Worm (Caenorhabditis elegans) whole organism, L1 larva: ENCODE measurements around the gene B0244.6.

Source experiments
- C16A3.4 ChIP-seq: fragments of 150-350 bp; optimal IDR thresholded peaks from 2 replicates; lab custom pipeline; 2014; ENCODE audit warnings: missing biosample characterization, missing genetic modification characterization
- Y116A8C.19 ChIP-seq: sonication (generic microtip); optimal IDR thresholded peaks from 2 replicates; lab custom pipeline; 2016; ENCODE audit warnings: missing compliant biosample characterization, missing genetic modification characterization, borderline replicate concordance
- alr-1 ChIP-seq: fragments of 200-800 bp; sonication (Bioruptor generic); optimal IDR thresholded peaks from 2 replicates; lab custom pipeline; 2018; ENCODE audit warnings: borderline replicate concordance, mild to moderate bottlenecking, missing genetic modification characterization, missing compliant biosample characterization
- aly-2 ChIP-seq: fragments of 150-350 bp; optimal IDR thresholded peaks from 2 replicates; lab custom pipeline; 2014; ENCODE audit warnings: missing biosample characterization, missing genetic modification characterization
- ama-1 ChIP-seq: fragments of 150-350 bp; optimal IDR thresholded peaks from 2 replicates; lab custom pipeline; 2014
- blmp-1 ChIP-seq: fragments of 150-350 bp; optimal IDR thresholded peaks from 2 replicates; lab custom pipeline; 2014; ENCODE audit warnings: missing biosample characterization, missing genetic modification characterization
- ceh-82 ChIP-seq, 3 experiments: fragments of 150-350 bp in 1 of 3; sonication (generic microtip) in 2 of 3; optimal IDR thresholded peaks; 2 replicates each; lab custom pipeline; 2014 to 2017; ENCODE audit warnings: missing biosample characterization in 3 of 3, missing genetic modification characterization in 3 of 3
- ceh-88 ChIP-seq: fragments of 200-800 bp; sonication (Bioruptor generic); IDR thresholded peaks from 2 replicates; pipeline ENCODE4 v1.3.6; 2022; ENCODE audit warnings: missing genetic modification characterization, missing compliant biosample characterization
- ceh-90 ChIP-seq: sonication (generic microtip); optimal IDR thresholded peaks from 2 replicates; lab custom pipeline; 2016; ENCODE audit warnings: missing genetic modification characterization, missing compliant biosample characterization
- egl-13 ChIP-seq: sonication (generic microtip); optimal IDR thresholded peaks from 2 replicates; lab custom pipeline; 2016; ENCODE audit warnings: missing genotype, missing genetic modification reagents, missing genetic modification characterization, missing compliant biosample characterization
- egl-27 ChIP-seq, 2 experiments: fragments of 150-350 bp in 1 of 2; sonication (generic microtip); optimal IDR thresholded peaks; 3 replicates each; lab custom pipeline; 2017 to 2018; ENCODE audit warnings: missing biosample characterization in 2 of 2, missing genetic modification characterization in 2 of 2, missing genetic modification reagents in 2 of 2
- fkh-10 ChIP-seq: sonication (generic microtip); optimal IDR thresholded peaks from 2 replicates; lab custom pipeline; 2017; ENCODE audit warnings: missing biosample characterization, missing genetic modification reagents, missing genetic modification characterization
- fkh-4 ChIP-seq: sonication (generic microtip); optimal IDR thresholded peaks from 2 replicates; lab custom pipeline; 2016; ENCODE audit warnings: missing compliant biosample characterization, missing genetic modification characterization, borderline replicate concordance
- grh-1 ChIP-seq: fragments of 200-800 bp; sonication (Bioruptor generic); IDR thresholded peaks from 2 replicates; pipeline ENCODE4 v1.3.6; 2022; ENCODE audit warnings: missing genetic modification reagents, missing genetic modification characterization, missing compliant biosample characterization
- hlh-17 ChIP-seq: fragments of 200-800 bp; sonication (Bioruptor generic); optimal IDR thresholded peaks from 2 replicates; lab custom pipeline; 2018; ENCODE audit warnings: missing genetic modification characterization, mild to moderate bottlenecking, missing compliant biosample characterization, moderate library complexity, borderline replicate concordance
- hlh-4 ChIP-seq: sonication (generic microtip); optimal IDR thresholded peaks from 2 replicates; lab custom pipeline; 2016; ENCODE audit warnings: mild to moderate bottlenecking, missing genetic modification characterization, missing compliant biosample characterization
- isw-1 ChIP-seq: fragments of 200-800 bp; sonication (Bioruptor generic); IDR thresholded peaks from 2 replicates; pipeline ENCODE4 v1.3.6; 2022; ENCODE audit warnings: missing genetic modification characterization, missing compliant biosample characterization
- jun-1 ChIP-seq: fragments of 150-350 bp; optimal IDR thresholded peaks from 2 replicates; lab custom pipeline; 2014; ENCODE audit warnings: missing biosample characterization, missing genetic modification reagents, missing genetic modification characterization
- lin-14 ChIP-seq: fragments of 200-800 bp; sonication (Bioruptor generic); optimal IDR thresholded peaks from 2 replicates; lab custom pipeline; 2018; ENCODE audit warnings: mild to moderate bottlenecking, missing genetic modification characterization, moderate library complexity, missing compliant biosample characterization
- lin-15B ChIP-seq: fragments of 150-350 bp; sonication (generic microtip); optimal IDR thresholded peaks from 3 replicates; lab custom pipeline; 2014; ENCODE audit warnings: missing biosample characterization, missing genetic modification characterization
- lin-39 ChIP-seq: fragments of 150-350 bp; optimal IDR thresholded peaks from 2 replicates; lab custom pipeline; 2014; ENCODE audit warnings: missing biosample characterization, missing genetic modification reagents, missing genetic modification characterization
- lir-3 ChIP-seq: sonication (generic microtip); optimal IDR thresholded peaks from 2 replicates; lab custom pipeline; 2016; ENCODE audit warnings: mild to moderate bottlenecking, missing genetic modification characterization, moderate library complexity, missing compliant biosample characterization; ENCODE audit not compliant: poor library complexity
- lsy-2 ChIP-seq, 2 experiments: fragments of 150-350 bp; optimal IDR thresholded peaks; 2 replicates each; lab custom pipeline; 2014; ENCODE audit warnings: missing biosample characterization in 2 of 2, missing genetic modification characterization in 2 of 2
- mab-9 ChIP-seq: fragments of 200-800 bp; sonication (Bioruptor generic); IDR thresholded peaks from 2 replicates; pipeline ENCODE4 v1.3.6; 2022; ENCODE audit warnings: missing genetic modification reagents, missing genetic modification characterization, missing compliant biosample characterization
- mdl-1 ChIP-seq, 2 experiments: fragments of 150-350 bp; optimal IDR thresholded peaks; 2 replicates each; lab custom pipeline; 2014 to 2017; ENCODE audit warnings: missing biosample characterization in 2 of 2, missing genetic modification characterization in 2 of 2, inconsistent platforms in 1 of 2
- mef-2 ChIP-seq: fragments of 150-350 bp; optimal IDR thresholded peaks from 2 replicates; lab custom pipeline; 2014; ENCODE audit warnings: missing biosample characterization, missing genetic modification characterization
- mep-1 ChIP-seq: fragments of 150-350 bp; optimal IDR thresholded peaks from 2 replicates; lab custom pipeline; 2014; ENCODE audit warnings: missing biosample characterization, missing genetic modification characterization
- nhr-12 ChIP-seq: sonication (generic microtip); optimal IDR thresholded peaks from 2 replicates; lab custom pipeline; 2017; ENCODE audit warnings: missing biosample characterization, missing genetic modification characterization
- nhr-47 ChIP-seq: sonication (generic microtip); optimal IDR thresholded peaks from 2 replicates; lab custom pipeline; 2016; ENCODE audit warnings: mild to moderate bottlenecking, missing genetic modification characterization, moderate library complexity, missing compliant biosample characterization
- nhr-71 ChIP-seq: sonication (generic microtip); optimal IDR thresholded peaks from 2 replicates; lab custom pipeline; 2016; ENCODE audit warnings: mild to moderate bottlenecking, missing genetic modification characterization, moderate library complexity, missing compliant biosample characterization
- nhr-77 ChIP-seq: fragments of 150-350 bp; optimal IDR thresholded peaks from 2 replicates; lab custom pipeline; 2014; ENCODE audit warnings: missing biosample characterization, missing genetic modification characterization
- nhr-84 ChIP-seq: sonication (generic microtip); optimal IDR thresholded peaks from 2 replicates; lab custom pipeline; 2017; ENCODE audit warnings: missing biosample characterization, missing genetic modification characterization
- nhr-85 ChIP-seq: sonication (generic microtip); peaks from one replicate; lab custom pipeline; 2016; ENCODE audit warnings: missing genetic modification characterization, inconsistent platforms, missing compliant biosample characterization
- nhr-90 ChIP-seq: sonication (generic microtip); optimal IDR thresholded peaks from 2 replicates; lab custom pipeline; 2016; ENCODE audit warnings: mild to moderate bottlenecking, missing genetic modification characterization, missing compliant biosample characterization; ENCODE audit not compliant: poor library complexity
- pag-3 ChIP-seq: sonication (generic microtip); optimal IDR thresholded peaks from 2 replicates; lab custom pipeline; 2017; ENCODE audit warnings: missing genetic modification characterization, mild to moderate bottlenecking, missing compliant biosample characterization, antibody characterized with exemption, borderline replicate concordance; ENCODE audit not compliant: insufficient read depth
- pax-3 ChIP-seq: fragments of 200-800 bp; sonication (Bioruptor generic); optimal IDR thresholded peaks from 2 replicates; lab custom pipeline; 2018; ENCODE audit warnings: mild to moderate bottlenecking, missing genetic modification characterization, moderate library complexity, missing compliant biosample characterization
- pqm-1 ChIP-seq: sonication (generic microtip); optimal IDR thresholded peaks from 3 replicates; lab custom pipeline; 2017; ENCODE audit warnings: missing biosample characterization, missing genetic modification characterization
- rnt-1 ChIP-seq: sonication (generic microtip); optimal IDR thresholded peaks from 2 replicates; lab custom pipeline; 2016; ENCODE audit warnings: mild to moderate bottlenecking, missing genetic modification characterization, moderate library complexity, missing compliant biosample characterization
- skn-1 ChIP-seq: fragments of 150-350 bp; optimal IDR thresholded peaks from 2 replicates; lab custom pipeline; 2014; ENCODE audit warnings: missing biosample characterization, missing genetic modification characterization
- snpc-4 ChIP-seq: fragments of 150-350 bp; optimal IDR thresholded peaks from 2 replicates; lab custom pipeline; 2014; ENCODE audit warnings: missing biosample characterization, missing genetic modification characterization
- snu-23 ChIP-seq: sonication (generic microtip); optimal IDR thresholded peaks from 2 replicates; lab custom pipeline; 2016; ENCODE audit warnings: missing genetic modification characterization, missing compliant biosample characterization
- sox-4 ChIP-seq: sonication (generic microtip); optimal IDR thresholded peaks from 2 replicates; lab custom pipeline; 2016; ENCODE audit warnings: missing genetic modification characterization, missing compliant biosample characterization
- swsn-7 ChIP-seq: sonication (generic microtip); optimal IDR thresholded peaks from 2 replicates; lab custom pipeline; 2016; ENCODE audit warnings: missing genetic modification characterization, missing compliant biosample characterization
- unc-130 ChIP-seq: fragments of 150-350 bp; optimal IDR thresholded peaks from 2 replicates; lab custom pipeline; 2017; ENCODE audit warnings: missing biosample characterization, missing genetic modification characterization, inconsistent platforms
- unc-62 ChIP-seq: fragments of 150-350 bp; optimal IDR thresholded peaks from 2 replicates; lab custom pipeline; 2014; ENCODE audit warnings: missing biosample characterization, missing genetic modification reagents, missing genetic modification characterization
- unc-86 ChIP-seq: sonication (generic microtip); optimal IDR thresholded peaks from 2 replicates; lab custom pipeline; 2016; ENCODE audit warnings: missing genetic modification characterization, missing compliant biosample characterization
- vab-15 ChIP-seq: sonication (generic microtip); optimal IDR thresholded peaks from 2 replicates; lab custom pipeline; 2017; ENCODE audit warnings: missing genotype, mild to moderate bottlenecking, missing genetic modification characterization, missing compliant biosample characterization
- xbp-1 ChIP-seq: sonication (generic microtip); optimal IDR thresholded peaks from 2 replicates; lab custom pipeline; 2016; ENCODE audit warnings: missing genetic modification characterization, missing compliant biosample characterization
- zag-1 ChIP-seq: fragments of 150-350 bp; optimal IDR thresholded peaks from 2 replicates; lab custom pipeline; 2014; ENCODE audit warnings: missing biosample characterization, missing genetic modification characterization
- zip-4 ChIP-seq: fragments of 200-800 bp; sonication (Bioruptor generic); optimal IDR thresholded peaks from 2 replicates; lab custom pipeline; 2018; ENCODE audit warnings: mild to moderate bottlenecking, missing genetic modification characterization, moderate library complexity, missing compliant biosample characterization
- ztf-11 ChIP-seq, 2 experiments: sonication (generic microtip); optimal IDR thresholded peaks; 2 replicates each; lab custom pipeline; 2016 to 2017; ENCODE audit warnings: missing genetic modification characterization in 2 of 2, missing biosample characterization in 1 of 2, missing compliant biosample characterization in 1 of 2
- ztf-4 ChIP-seq: fragments of 150-350 bp; optimal IDR thresholded peaks from 2 replicates; lab custom pipeline; 2014; ENCODE audit warnings: missing biosample characterization, missing genetic modification characterization

Gene B0244.6

DNA sequence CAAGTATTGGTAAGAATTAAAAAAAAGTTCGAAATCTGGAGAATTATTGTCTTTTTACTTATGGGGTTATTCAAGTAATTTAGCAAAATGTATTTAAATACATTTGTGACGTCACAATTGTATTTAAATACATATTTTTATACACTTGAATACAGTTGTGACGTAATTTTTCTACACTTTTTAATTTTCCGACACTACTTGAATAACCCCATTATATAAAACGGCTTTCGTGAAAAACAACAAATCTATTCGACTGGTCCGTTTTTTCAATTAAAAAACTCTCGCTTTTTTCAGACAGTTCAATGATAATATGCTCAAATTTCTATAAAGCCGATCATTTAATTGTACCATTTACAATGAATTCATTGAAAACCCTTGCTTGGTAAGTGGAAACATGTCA, 12.7 kb downstream of the B0244.6 start:
- TF ChIP-seq lin-15B (tag; lab: Kevin White, UChicago) (no peak), nhr-77 (tag; lab: Kevin White, UChicago) (no peak), nhr-47 (tag; lab: Kevin White, UChicago) (no peak), pqm-1 (no peak)

DNA sequence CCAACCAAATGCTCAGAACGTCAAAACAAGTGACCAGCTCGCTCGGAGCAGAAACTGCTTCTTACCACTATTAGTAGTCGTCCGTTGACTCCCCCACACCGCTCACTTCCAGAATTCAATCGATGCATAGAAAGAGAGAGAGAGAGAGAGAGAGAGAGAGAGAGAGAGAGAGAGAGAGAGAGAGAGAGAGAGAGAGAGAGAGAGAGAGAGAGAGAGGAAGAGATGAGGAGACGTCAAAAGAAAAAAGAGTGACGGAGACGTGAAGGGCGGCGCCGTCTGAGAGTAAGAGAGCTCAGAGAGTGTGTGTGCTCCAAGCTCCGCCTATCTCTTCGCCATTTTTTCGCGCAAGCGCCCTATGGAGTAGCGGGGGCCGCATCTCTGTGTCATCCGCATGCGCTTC, 17.4 kb downstream of the B0244.6 start, which contains the start of gene ida-1:
ida-1 (plus strand) TSS at position 336 of the 400 bp plus-strand sequence.
- TF ChIP-seq pag-3 (tag; lab: Kevin White, UChicago) (no peak), nhr-84 (tag; lab: Kevin White, UChicago) (no peak), hlh-17 (no peak), zag-1 (no peak), alr-1 (no peak), lin-39 (tag; lab: Kevin White, UChicago) (no peak), lsy-2 (tag; optimal IDR thresholded peaks at IDR 0.05; lab: Kevin White, UChicago) (peak; percentile 3 to 55), ztf-4 (tag; lab: Kevin White, UChicago) (no peak), egl-27 (tag; optimal IDR thresholded peaks at IDR 0.05; lab: Kevin White, UChicago) (no peak), zip-4 (GFP tag; lab: Kevin White, UChicago) (no peak), blmp-1 (tag; lab: Kevin White, UChicago) (no peak), mef-2 (tag; lab: Kevin White, UChicago) (no peak), isw-1 (GFP tag; lab: Robert Waterston, UW) (peak; percentile 45), pax-3 (peak; percentile 75), lin-15B (tag; lab: Kevin White, UChicago) (no peak), unc-62 (GFP tag; lab: Kevin White, UChicago) (no peak), fkh-4 (tag; lab: Kevin White, UChicago) (no peak), unc-86 (no peak), vab-15 (tag; lab: Kevin White, UChicago) (no peak), swsn-7 (no peak), ama-1 (lab: Kevin White, UChicago) (no peak), mdl-1 (tag; optimal IDR thresholded peaks at IDR 0.05; lab: Kevin White, UChicago) (no peak), lir-3 (tag; lab: Kevin White, UChicago) (no peak), grh-1 (GFP tag; lab: Robert Waterston, UW) (no peak), ztf-11 (tag; optimal IDR thresholded peaks at IDR 0.05; lab: Kevin White, UChicago) (no peak), snu-23 (GFP tag; lab: Kevin White, UChicago) (no peak), nhr-12 (no peak), nhr-90 (tag; lab: Kevin White, UChicago) (no peak), ceh-82 (tag; optimal IDR thresholded peaks at IDR 0.05; lab: Kevin White, UChicago) (peak in 2 of 3 experiments; percentile 53 to 66), jun-1 (tag; lab: Kevin White, UChicago) (peak; percentile 13), aly-2 (no peak), Y116A8C.19 (tag; lab: Kevin White, UChicago) (no peak), ceh-90 (tag; lab: Kevin White, UChicago) (no peak), skn-1 (tag; lab: Kevin White, UChicago) (no peak), mep-1 (peak; percentile 28), snpc-4 (tag; lab: Kevin White, UChicago) (no peak), fkh-10 (GFP tag; lab: Kevin White, UChicago) (peak; percentile 42), C16A3.4 (no peak), nhr-71 (tag; lab: Kevin White, UChicago) (peak; percentile 11), sox-4 (tag; lab: Kevin White, UChicago) (no peak), unc-130 (tag; lab: Kevin White, UChicago) (no peak), lin-14 (peak; percentile 89), nhr-85 (tag; lab: Kevin White, UChicago) (no peak), xbp-1 (tag; lab: Kevin White, UChicago) (no peak), hlh-4 (tag; lab: Kevin White, UChicago) (no peak), rnt-1 (tag; lab: Kevin White, UChicago) (no peak), egl-13 (no peak), mab-9 (GFP tag; lab: Robert Waterston, UW) (peak; percentile 56; the same call in 1 of the 2 replicates), ceh-88 (no peak)
